Worm (Caenorhabditis elegans) whole organism, midembryonic: Measurements from ENCODE around the gene F52C6.4.

ENCODE experiments used
- cog-1 ChIP-seq: sonication (generic microtip); optimal IDR thresholded peaks from 2 replicates; lab custom pipeline; 2016; ENCODE audit warnings: missing genetic modification characterization, missing compliant biosample characterization
- med-1 ChIP-seq: sonication (generic microtip); optimal IDR thresholded peaks from 2 replicates; lab custom pipeline; 2017; ENCODE audit warnings: missing genetic modification characterization, mild to moderate bottlenecking, missing compliant biosample characterization, antibody characterized with exemption, missing genetic modification reagents; ENCODE audit not compliant: insufficient read depth
- ref-1 ChIP-seq: fragments of 200-800 bp; sonication (Bioruptor generic); conservative IDR thresholded peaks from 2 replicates; pipeline ENCODE4 v1.3.6; 2022; ENCODE audit warnings: missing genetic modification reagents, missing genetic modification characterization, missing compliant biosample characterization
- tab-1 ChIP-seq: fragments of 200-800 bp; sonication (Bioruptor generic); IDR thresholded peaks from 2 replicates; pipeline ENCODE4 v1.3.6; 2022; ENCODE audit warnings: missing genetic modification characterization, missing compliant biosample characterization

ce11 chrII:1926162-1926561 is 3.2 kb downstream of the F52C6.4 start, which contains the start of gene F52C6.2:
- no peak for TF ChIP-seq med-1
- TF ChIP-seq ref-1 (GFP tag; lab: Robert Waterston, UW), result no peak
- TF ChIP-seq cog-1 (tag; lab: Kevin White, UChicago), result no peak
- no peak for TF ChIP-seq tab-1 (GFP tag; lab: Robert Waterston, UW)
